Fruit fly (Drosophila melanogaster): ENCODE results near the gene Smg6.
A peak's percentile ranks its signal among the peaks of the same experiment; 100 is the strongest.

The Smg6 gene

dm6 chr3R:25054451-25055188, 21.4 kb upstream of the Smg6 start, which contains the start of gene CG31109 (continued):
- TF ChIP-seq Dip2 (GFP tag; IDR thresholded peaks at IDR 0.05) (no peak), CG6254 (GFP tag; optimal IDR thresholded peaks at IDR 0.05) (no peak), ind (GFP tag; optimal IDR thresholded peaks at IDR 0.05) (peak; percentile 25), cato (GFP tag; optimal IDR thresholded peaks at IDR 0.05; ENCODE audit: borderline replicate concordance) (no peak), CG12071 (GFP tag; optimal IDR thresholded peaks at IDR 0.05) (no peak), Dp (GFP tag; optimal IDR thresholded peaks at IDR 0.05) (peak; percentile 73), CG16813 (GFP tag; IDR thresholded peaks at IDR 0.05; ENCODE audit: partially characterized antibody) (peak; percentile 56; the same call in 2 of the 3 replicates), zfh2 (GFP tag; optimal IDR thresholded peaks at IDR 0.05) (peak; percentile 28), mld (GFP tag; IDR thresholded peaks at IDR 0.05; ENCODE audit: partially characterized antibody) (0 out of 3 replicates have a peak, but pooled peaks have one; percentile 41), Ada2b (GFP tag; IDR thresholded peaks at IDR 0.05) (no peak), CG16779 (GFP tag; IDR thresholded peaks at IDR 0.05) (no peak), crp (GFP tag; optimal IDR thresholded peaks at IDR 0.05) (peak; percentile 65 to 87), CG17328 (GFP tag; IDR thresholded peaks at IDR 0.05) (no peak), Aef1 (GFP tag; IDR thresholded peaks at IDR 0.05) (no peak), Gug (GFP tag; IDR thresholded peaks at IDR 0.05) (no peak), grau (tag; optimal IDR thresholded peaks at IDR 0.05) (peak; percentile 39), CTCF (GFP tag; optimal IDR thresholded peaks at IDR 0.05) (no peak), Max (GFP tag; optimal IDR thresholded peaks at IDR 0.05) (no peak), dmrt99B (tag; optimal IDR thresholded peaks at IDR 0.05) (no peak), tin (GFP tag; optimal IDR thresholded peaks at IDR 0.05) (peak; percentile 35), Gsc (GFP tag; IDR thresholded peaks at IDR 0.05) (no peak), CG11093 (GFP tag; IDR thresholded peaks at IDR 0.05) (no peak), CG7987 (GFP tag; optimal IDR thresholded peaks at IDR 0.05) (peak; percentile 30), pnt (GFP tag; optimal IDR thresholded peaks at IDR 0.05) (no peak), CG10654 (GFP tag; optimal IDR thresholded peaks at IDR 0.05) (no peak), maf-S (GFP tag; optimal IDR thresholded peaks at IDR 0.05) (no peak), slou (GFP tag; optimal IDR thresholded peaks at IDR 0.05) (no peak), Ptx1 (GFP tag; IDR thresholded peaks at IDR 0.05) (no peak), HLHmδ (GFP tag; optimal IDR thresholded peaks at IDR 0.05) (no peak), CG10321 (GFP tag; IDR thresholded peaks at IDR 0.05) (no peak), crol (GFP tag; IDR thresholded peaks at IDR 0.05) (no peak), CG3163 (GFP tag; optimal IDR thresholded peaks at IDR 0.05) (no peak), Hsf (GFP tag; optimal IDR thresholded peaks at IDR 0.05) (peak; percentile 2), MBD-R2 (GFP tag; IDR thresholded peaks at IDR 0.05) (peak; percentile 79), CG12299 (tag; optimal IDR thresholded peaks at IDR 0.05) (no peak), Chrac-16 (GFP tag; optimal IDR thresholded peaks at IDR 0.05) (no peak), Abd-B (GFP tag; optimal IDR thresholded peaks at IDR 0.05) (no peak), pan (optimal IDR thresholded peaks at IDR 0.05) (no peak), pan (GFP tag; optimal IDR thresholded peaks at IDR 0.05 in 1 of 2, IDR thresholded peaks at IDR 0.05 in 1 of 2) (peak in 1 of 2 experiments; percentile 38), CG9817 (tag; optimal IDR thresholded peaks at IDR 0.05) (peak; percentile 6), Hand (GFP tag; optimal IDR thresholded peaks at IDR 0.05) (no peak), CG8765 (GFP tag; IDR thresholded peaks at IDR 0.05) (no peak), Neu2 (GFP tag; optimal IDR thresholded peaks at IDR 0.05; ENCODE audit: borderline replicate concordance) (no peak), unpg (GFP tag; optimal IDR thresholded peaks at IDR 0.05) (no peak), CG33557 (GFP tag; optimal IDR thresholded peaks at IDR 0.05) (no peak), tna (GFP tag; IDR thresholded peaks at IDR 0.05; ENCODE audit: partially characterized antibody) (no peak), br (optimal IDR thresholded peaks at IDR 0.05) (no peak), Hr3 (GFP tag; optimal IDR thresholded peaks at IDR 0.05) (no peak), run (tag; optimal IDR thresholded peaks at IDR 0.05) (no peak), bowl (GFP tag; IDR thresholded peaks at IDR 0.05) (no peak), CG15514 (GFP tag; optimal IDR thresholded peaks at IDR 0.05) (peak; percentile 62)

Measured in whole organism, embryonic.